Worm (Caenorhabditis elegans) whole organism, L4 larva: ENCODE data around the gene fipr-21.
A peak's percentile ranks its signal among the peaks of the same experiment; 100 is the strongest.

Source experiments
- R02D3.7 ChIP-seq: fragments of 150-350 bp; sonication (generic microtip); optimal IDR thresholded peaks from 3 replicates; lab custom pipeline; 2014; ENCODE audit warnings: missing biosample characterization, missing genetic modification characterization
- mdl-1 ChIP-seq, 2 experiments: fragments of 150-350 bp in 1 of 2; sonication (generic microtip) in 1 of 2; optimal IDR thresholded peaks; 2 replicates each; lab custom pipeline; 2014 to 2017; ENCODE audit warnings: missing biosample characterization in 2 of 2, missing genetic modification characterization in 2 of 2
- nhr-11 ChIP-seq: fragments of 150-350 bp; optimal IDR thresholded peaks from 2 replicates; lab custom pipeline; 2014; ENCODE audit warnings: missing biosample characterization, missing genetic modification characterization
- nhr-237 ChIP-seq: sonication (generic microtip); optimal IDR thresholded peaks from 2 replicates; lab custom pipeline; 2017; ENCODE audit warnings: missing biosample characterization, missing genetic modification characterization
- nhr-25 ChIP-seq: sonication (generic microtip); optimal IDR thresholded peaks from 2 replicates; lab custom pipeline; 2017; ENCODE audit warnings: missing genetic modification characterization, mild to moderate bottlenecking, missing compliant biosample characterization, antibody characterized with exemption, moderate library complexity, borderline replicate concordance; ENCODE audit not compliant: insufficient read depth
- pqm-1 ChIP-seq: sonication (generic microtip); optimal IDR thresholded peaks from 2 replicates; lab custom pipeline; 2017; ENCODE audit warnings: missing biosample characterization, missing genetic modification characterization
- snpc-4 ChIP-seq: fragments of 150-350 bp; optimal IDR thresholded peaks from 2 replicates; lab custom pipeline; 2014; ENCODE audit warnings: missing biosample characterization, missing genetic modification characterization
- zfp-3 ChIP-seq: fragments of 200-800 bp; sonication (Bioruptor generic); conservative IDR thresholded peaks from 2 replicates; pipeline ENCODE4 v1.3.6; 2022; ENCODE audit warnings: missing genetic modification reagents, missing genetic modification characterization, missing compliant biosample characterization

- TF ChIP-seq mdl-1 (tag; optimal IDR thresholded peaks at IDR 0.05; lab: Kevin White, UChicago) (no peak), pqm-1 (tag; lab: Kevin White, UChicago) (no peak), nhr-25 (tag; lab: Kevin White, UChicago) (peak; percentile 29), nhr-11 (tag; lab: Kevin White, UChicago) (no peak), zfp-3 (GFP tag; lab: Robert Waterston, UW) (no peak), snpc-4 (tag; lab: Kevin White, UChicago) (no peak), R02D3.7 (tag; lab: Kevin White, UChicago) (no peak), nhr-237 (tag; lab: Kevin White, UChicago) (no peak)
Measured at ce11 chrX:10306289-10306688, 2.0 kb downstream of the fipr-21 start, which contains the start of gene cnc-8.
